Worm (Caenorhabditis elegans) whole organism, young adult: ENCODE data around the gene col-118.

ENCODE experiments used
- ZK185.1 ChIP-seq: sonication (generic microtip); optimal IDR thresholded peaks from 2 replicates; lab custom pipeline; 2016; ENCODE audit warnings: mild to moderate bottlenecking, missing genetic modification characterization, missing compliant biosample characterization; ENCODE audit not compliant: poor library complexity, severe bottlenecking
- lsy-27 ChIP-seq: sonication (generic microtip); optimal IDR thresholded peaks from 2 replicates; lab custom pipeline; 2017; ENCODE audit warnings: missing genetic modification characterization, mild to moderate bottlenecking, missing compliant biosample characterization, antibody characterized with exemption, missing genotype, borderline replicate concordance; ENCODE audit not compliant: insufficient read depth
- ztf-3 ChIP-seq: fragments of 200-800 bp; sonication (Bioruptor generic); optimal IDR thresholded peaks from 2 replicates; lab custom pipeline; 2018; ENCODE audit warnings: mild to moderate bottlenecking, missing genetic modification characterization, missing compliant biosample characterization

- TF ChIP-seq lsy-27 (tag; lab: Kevin White, UChicago) (no peak), ZK185.1 (tag; lab: Kevin White, UChicago) (no peak), ztf-3 (GFP tag; lab: Kevin White, UChicago) (no peak)
These were observed 40.7 kb upstream of the col-118 start for ce11 chrIV:8807327-8807726.
